Worm (Caenorhabditis elegans): ENCODE data around the gene W05B2.2.
A peak's percentile ranks its signal among the peaks of the same experiment; 100 is the strongest.

Gene W05B2.2

DNA sequence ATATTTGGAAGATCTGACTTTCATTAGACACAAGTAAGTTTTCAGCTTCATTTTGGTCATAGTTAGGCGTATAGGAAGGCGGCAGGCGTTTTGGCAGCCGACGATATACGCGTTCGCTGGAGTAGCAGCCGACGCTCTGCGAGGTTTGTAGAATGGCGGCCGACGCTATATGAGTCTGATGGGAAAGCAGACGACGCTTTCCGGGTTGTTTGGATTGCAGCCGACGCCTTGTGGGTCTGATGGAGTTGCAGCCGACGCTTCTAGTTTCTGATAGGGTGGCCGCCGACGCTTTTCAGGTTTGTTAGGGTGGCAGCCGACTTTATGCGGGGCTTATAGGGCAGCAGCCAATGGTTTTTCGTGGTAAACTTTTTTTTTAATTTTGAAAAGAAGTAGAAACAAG is 35.9 kb upstream of the W05B2.2 start:
- TF ChIP-seq zip-11 (GFP tag; IDR thresholded peaks at IDR 0.05): no peak
- peak; percentile 52 for TF ChIP-seq set-16 (GFP tag; IDR thresholded peaks at IDR 0.05)

DNA sequence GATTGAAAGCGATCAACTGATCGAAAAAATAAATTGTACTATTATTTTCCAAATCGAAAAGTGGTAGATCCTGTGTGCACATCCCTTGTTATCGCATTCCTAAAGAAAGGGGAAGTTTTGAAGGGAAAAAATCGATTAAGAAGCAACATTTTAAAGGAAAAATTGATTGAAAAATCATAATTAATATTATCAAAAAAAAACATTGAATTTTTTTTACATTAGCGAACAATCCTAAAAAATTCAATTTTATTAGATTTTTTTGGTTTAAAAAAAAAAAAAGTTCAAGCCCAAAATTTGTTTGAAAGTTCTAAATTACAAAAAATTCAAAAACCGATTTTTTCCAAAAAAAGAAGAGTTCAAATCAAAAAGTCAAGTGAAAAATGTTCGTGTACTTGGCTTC is 28.2 kb upstream of the W05B2.2 start, which contains the start of gene dmsr-5:
dmsr-5 (minus strand) TSS at position 101 of the 400 bp plus-strand sequence.
- TF ChIP-seq lin-29 (GFP tag; IDR thresholded peaks at IDR 0.05) (no peak), attf-4 (tag; optimal IDR thresholded peaks at IDR 0.05) (no peak), daf-8 (GFP tag; IDR thresholded peaks at IDR 0.05) (no peak), dve-1 (tag; optimal IDR thresholded peaks at IDR 0.05; ENCODE audit: insufficient read depth) (no peak)

DNA sequence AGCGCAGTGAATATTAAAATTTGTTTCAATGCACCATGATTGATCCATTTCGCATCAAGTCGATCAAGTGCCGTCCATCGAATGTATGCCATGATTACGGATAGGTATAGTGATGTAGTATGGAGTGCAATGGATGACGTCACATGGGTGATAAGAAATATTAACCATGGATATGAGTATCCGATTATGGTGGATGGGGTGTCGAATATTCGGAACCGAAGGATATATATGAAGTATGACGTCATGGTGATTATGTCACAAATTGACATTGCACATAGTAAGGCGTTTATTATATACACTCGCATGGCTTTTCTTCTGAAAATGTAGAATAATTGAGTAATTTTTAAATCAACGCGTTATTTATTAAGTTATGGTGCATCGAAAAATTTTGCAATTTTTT is 27.2 kb upstream of the W05B2.2 start:
- TF ChIP-seq nhr-10 (tag; optimal IDR thresholded peaks at IDR 0.05) (no peak), ceh-32 (tag; optimal IDR thresholded peaks at IDR 0.05; ENCODE audit: poor library complexity) (no peak), lsy-2 (tag; optimal IDR thresholded peaks at IDR 0.05) (no peak), ceh-44 (GFP tag; IDR thresholded peaks at IDR 0.05) (no peak), snpc-1.2 (GFP tag; IDR thresholded peaks at IDR 0.05) (no peak), aly-2 (tag; optimal IDR thresholded peaks at IDR 0.05) (no peak), zip-11 (GFP tag; IDR thresholded peaks at IDR 0.05) (no peak), aha-1 (tag) (no peak), lir-3 (tag; optimal IDR thresholded peaks at IDR 0.05) (no peak), nhr-6 (tag; optimal IDR thresholded peaks at IDR 0.05) (no peak), mdt-29 (GFP tag; IDR thresholded peaks at IDR 0.05) (no peak), mdl-1 (tag; optimal IDR thresholded peaks at IDR 0.05) (no peak), set-16 (GFP tag; IDR thresholded peaks at IDR 0.05) (no peak), daf-19 (GFP tag; conservative IDR thresholded peaks at IDR 0.05) (no peak), zfp-3 (GFP tag; conservative IDR thresholded peaks at IDR 0.05) (no peak), ceh-82 (tag; optimal IDR thresholded peaks at IDR 0.05) (no peak)

DNA sequence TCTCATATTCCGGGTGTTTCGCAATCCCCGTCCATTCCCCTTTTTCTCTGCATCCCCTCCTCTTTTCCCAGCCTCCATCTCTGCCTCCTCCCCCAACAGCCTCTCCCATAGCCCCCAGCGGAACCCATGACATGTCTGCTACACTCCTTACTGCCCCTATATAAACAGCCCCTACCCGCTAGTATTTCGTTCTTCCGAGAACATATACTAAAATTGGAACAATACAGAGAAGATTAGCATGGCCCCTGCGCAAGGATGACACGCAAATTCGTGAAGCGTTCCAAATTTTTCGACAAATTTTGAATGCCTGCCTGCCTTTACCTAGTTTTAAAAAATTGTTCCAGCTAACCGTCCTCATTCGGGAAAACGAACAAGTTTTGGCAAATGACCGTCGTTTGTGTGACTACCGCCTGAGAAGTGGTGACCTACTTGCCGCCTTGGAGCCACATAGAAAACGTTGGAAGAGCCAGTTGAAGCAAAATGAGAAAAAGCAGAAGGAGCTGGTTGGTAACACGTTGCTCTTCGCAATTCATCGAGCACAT is 22.7 kb upstream of the W05B2.2 start:
- TF ChIP-seq snpc-4 (tag; optimal IDR thresholded peaks at IDR 0.05) (peak; percentile 100), mxl-3 (GFP tag; optimal IDR thresholded peaks at IDR 0.05) (peak; percentile 90), spr-3 (GFP tag; optimal IDR thresholded peaks at IDR 0.05) (peak; percentile 96), nhr-42 (GFP tag; IDR thresholded peaks at IDR 0.05) (peak; percentile 93), nhr-48 (tag; optimal IDR thresholded peaks at IDR 0.05) (peak; percentile 87), zfp-3 (GFP tag; conservative IDR thresholded peaks at IDR 0.05) (peak; percentile 95), daf-8 (GFP tag; IDR thresholded peaks at IDR 0.05) (peak; percentile 93; the same call in 1 of the 2 replicates), ztf-7 (tag; optimal IDR thresholded peaks at IDR 0.05) (peak; percentile 93), gei-8 (GFP tag; optimal IDR thresholded peaks at IDR 0.05) (peak; percentile 96), lin-39 (tag; optimal IDR thresholded peaks at IDR 0.05) (no peak), nhr-237 (tag; optimal IDR thresholded peaks at IDR 0.05) (peak; percentile 35), daf-19 (GFP tag; conservative IDR thresholded peaks at IDR 0.05) (peak; percentile 97), dve-1 (tag; optimal IDR thresholded peaks at IDR 0.05; ENCODE audit: insufficient read depth) (peak; percentile 99), F26F4.8 (GFP tag; conservative IDR thresholded peaks at IDR 0.05) (peak; percentile 99), arid-1 (GFP tag; conservative IDR thresholded peaks at IDR 0.05) (peak; percentile 93), ztf-11 (tag; optimal IDR thresholded peaks at IDR 0.05) (no peak), unc-62 (GFP tag; optimal IDR thresholded peaks at IDR 0.05 in 1 of 2) (peak in 1 of 2 experiments; percentile 100), unc-62 (tag; optimal IDR thresholded peaks at IDR 0.05) (peak; percentile 59), attf-4 (tag; optimal IDR thresholded peaks at IDR 0.05) (no peak), T26A8.4 (GFP tag; IDR thresholded peaks at IDR 0.05) (peak; percentile 98), D1046.2 (GFP tag; IDR thresholded peaks at IDR 0.05) (peak; percentile 96), unc-39 (tag; optimal IDR thresholded peaks at IDR 0.05) (peak; percentile 77), dmd-6 (GFP tag; IDR thresholded peaks at IDR 0.05) (peak; percentile 95), zip-2 (tag; optimal IDR thresholded peaks at IDR 0.05) (peak; percentile 91), hif-1 (tag; optimal IDR thresholded peaks at IDR 0.05) (peak; percentile 75 to 77), madf-9 (GFP tag; conservative IDR thresholded peaks at IDR 0.05) (peak; percentile 96), nhr-11 (tag; optimal IDR thresholded peaks at IDR 0.05) (peak; percentile 90), sdz-12 (GFP tag; optimal IDR thresholded peaks at IDR 0.05) (peak; percentile 92), Y5F2A.4 (GFP tag; optimal IDR thresholded peaks at IDR 0.05) (peak; percentile 88), snpc-1.2 (GFP tag; IDR thresholded peaks at IDR 0.05) (peak; percentile 93), ceh-28 (tag; optimal IDR thresholded peaks at IDR 0.05) (peak; percentile 37), jun-1 (tag; optimal IDR thresholded peaks at IDR 0.05) (peak; percentile 94), zip-11 (GFP tag; IDR thresholded peaks at IDR 0.05) (peak; percentile 84)
